Fruit fly (Drosophila melanogaster) whole organism, embryonic: Measurements from ENCODE around the gene CG3748.

ENCODE experiments used
- Adf1 ChIP-seq: fragments of 200-800 bp; sonication (Bioruptor generic); IDR thresholded peaks from 2 replicates; pipeline ENCODE4 v1.3.6; 2022; ENCODE audit warnings: missing biosample characterization, missing genetic modification characterization
- CG10565 ChIP-seq: fragments of 200-800 bp; sonication (Bioruptor generic); optimal IDR thresholded peaks from 3 replicates; lab custom pipeline; 2016; ENCODE audit warnings: missing biosample characterization, mild to moderate bottlenecking, missing genetic modification characterization
- CG11723 ChIP-seq: fragments of 200-800 bp; sonication (Bioruptor generic); optimal IDR thresholded peaks from 2 replicates; lab custom pipeline; 2017; ENCODE audit warnings: missing biosample characterization, mild to moderate bottlenecking, missing genetic modification characterization
- CG12155 ChIP-seq: fragments of 200-800 bp; sonication (Bioruptor generic); optimal IDR thresholded peaks from 3 replicates; lab custom pipeline; 2016; ENCODE audit warnings: missing biosample characterization, missing genetic modification characterization
- CG12659 ChIP-seq: fragments of 200-800 bp; sonication (Bioruptor generic); optimal IDR thresholded peaks from 3 replicates; lab custom pipeline; 2017; ENCODE audit warnings: mild to moderate bottlenecking, missing biosample characterization, missing genetic modification reagents, missing genetic modification characterization
- CG13775 ChIP-seq: fragments of 200-800 bp; sonication (Bioruptor generic); optimal IDR thresholded peaks from 3 replicates; lab custom pipeline; 2017; ENCODE audit warnings: missing biosample characterization, mild to moderate bottlenecking, missing genetic modification characterization
- CG15601 ChIP-seq: fragments of 200-800 bp; sonication (Bioruptor generic); optimal IDR thresholded peaks from 3 replicates; lab custom pipeline; 2019; ENCODE audit warnings: missing biosample characterization, mild to moderate bottlenecking, missing genetic modification characterization, moderate library complexity
- CG3065 ChIP-seq: fragments of 200-800 bp; sonication (Bioruptor generic); optimal IDR thresholded peaks from 2 replicates; lab custom pipeline; 2016; ENCODE audit warnings: missing biosample characterization, missing genetic modification characterization
- CG34376 ChIP-seq: fragments of 200-800 bp; sonication (Bioruptor generic); optimal IDR thresholded peaks from 2 replicates; lab custom pipeline; 2018; ENCODE audit warnings: missing biosample characterization, mild to moderate bottlenecking, missing genetic modification characterization
- CG3995 ChIP-seq: fragments of 200-800 bp; sonication (Bioruptor generic); optimal IDR thresholded peaks from 3 replicates; lab custom pipeline; 2016; ENCODE audit warnings: missing biosample characterization, missing genetic modification characterization
- CG4360 ChIP-seq: fragments of 200-800 bp; sonication (Bioruptor generic); IDR thresholded peaks from 2 replicates; pipeline ENCODE4 v1.3.6; 2022; ENCODE audit warnings: missing biosample characterization, missing genetic modification characterization
- CG4617 ChIP-seq: fragments of 200-800 bp; sonication (Bioruptor generic); optimal IDR thresholded peaks from 3 replicates; lab custom pipeline; 2016; ENCODE audit warnings: missing biosample characterization, missing genetic modification characterization, borderline replicate concordance
- CG7372 ChIP-seq: fragments of 200-800 bp; sonication (Bioruptor generic); IDR thresholded peaks from 2 replicates; pipeline ENCODE4 v1.3.6; 2022; ENCODE audit warnings: missing biosample characterization, missing genetic modification characterization
- CG7987 ChIP-seq: fragments of 200-800 bp; sonication (Bioruptor generic); optimal IDR thresholded peaks from 2 replicates; lab custom pipeline; 2018; ENCODE audit warnings: missing biosample characterization, mild to moderate bottlenecking, missing genetic modification characterization, moderate library complexity
- CG9797 ChIP-seq: fragments of 200-800 bp; sonication (Bioruptor generic); optimal IDR thresholded peaks from 3 replicates; lab custom pipeline; 2018; ENCODE audit warnings: missing biosample characterization, mild to moderate bottlenecking, missing genetic modification characterization
- CTCF ChIP-seq: fragments of 200-800 bp; sonication (Bioruptor generic); optimal IDR thresholded peaks from 2 replicates; lab custom pipeline; 2017; ENCODE audit warnings: missing biosample characterization, mild to moderate bottlenecking, missing genetic modification characterization, moderate library complexity
- CrebB ChIP-seq: fragments of 200-800 bp; sonication (Bioruptor generic); optimal IDR thresholded peaks from 3 replicates; lab custom pipeline; 2018; ENCODE audit warnings: missing biosample characterization, mild to moderate bottlenecking, missing genetic modification characterization
- Fer3 ChIP-seq: fragments of 200-800 bp; sonication (Bioruptor generic); optimal IDR thresholded peaks from 2 replicates; lab custom pipeline; 2018; ENCODE audit warnings: missing biosample characterization, mild to moderate bottlenecking, missing genetic modification characterization, moderate library complexity
- Hr78 ChIP-seq, 2 experiments: fragments of 200-800 bp in 1 of 2; fragments of >200 bp in 1 of 2; sonication (Bioruptor generic) in 1 of 2; optimal IDR thresholded peaks; 2 replicates each; lab custom pipeline; 2017 to 2019; ENCODE audit warnings: missing biosample characterization in 2 of 2, missing genetic modification characterization in 2 of 2, mild to moderate bottlenecking in 1 of 2, moderate library complexity in 1 of 2
- Lhr ChIP-seq: fragments of 200-800 bp; sonication (Bioruptor generic); optimal IDR thresholded peaks from 3 replicates; lab custom pipeline; 2017; ENCODE audit warnings: mild to moderate bottlenecking, missing biosample characterization, missing genetic modification reagents, missing genetic modification characterization
- MBD-R2 ChIP-seq: fragments of 200-800 bp; sonication (Bioruptor generic); IDR thresholded peaks from 2 replicates; pipeline ENCODE4 v1.3.6; 2022; ENCODE audit warnings: missing biosample characterization, missing genetic modification characterization
- Med ChIP-seq: fragments of 200-800 bp; sonication (Bioruptor generic); peaks from one replicate; lab custom pipeline; 2016; ENCODE audit warnings: missing biosample characterization, missing genetic modification characterization, mild to moderate bottlenecking, inconsistent platforms, moderate library complexity
- Pdp1 ChIP-seq, 2 experiments: fragments of 200-800 bp; sonication (Bioruptor generic); optimal IDR thresholded peaks; 3 replicates each; lab custom pipeline; 2016; ENCODE audit warnings: missing biosample characterization in 2 of 2, missing genetic modification characterization in 2 of 2, mild to moderate bottlenecking in 1 of 2, moderate library complexity in 1 of 2
- Ravus ChIP-seq: fragments of 200-800 bp; sonication (Bioruptor generic); IDR thresholded peaks from 2 replicates; pipeline ENCODE4 v1.3.6; 2022; ENCODE audit warnings: missing biosample characterization, missing genetic modification characterization
- Xrp1 ChIP-seq: fragments of 200-800 bp; sonication (Bioruptor generic); IDR thresholded peaks from 2 replicates; pipeline ENCODE4 v1.3.6; 2022; ENCODE audit warnings: missing biosample characterization, missing genetic modification characterization
- amos ChIP-seq: fragments of 200-800 bp; sonication (Bioruptor generic); IDR thresholded peaks from 2 replicates; pipeline ENCODE4 v1.3.6; 2022; ENCODE audit warnings: missing biosample characterization, missing genetic modification characterization; ENCODE audit not compliant: partially characterized antibody
- btn ChIP-seq: fragments of 200-800 bp; sonication (Bioruptor generic); optimal IDR thresholded peaks from 2 replicates; lab custom pipeline; 2016; ENCODE audit warnings: missing biosample characterization, missing genetic modification characterization
- chinmo ChIP-seq: fragments of 200-800 bp; sonication (Bioruptor generic); IDR thresholded peaks from 4 replicates; pipeline ENCODE4 v1.3.6; 2022; ENCODE audit warnings: missing biosample characterization, missing genetic modification characterization; ENCODE audit not compliant: partially characterized antibody
- jumu ChIP-seq: fragments of 200-800 bp; sonication (Bioruptor generic); optimal IDR thresholded peaks from 3 replicates; lab custom pipeline; 2016; ENCODE audit warnings: missing biosample characterization, missing genetic modification characterization
- mld ChIP-seq: fragments of 200-800 bp; sonication (Bioruptor generic); IDR thresholded peaks from 3 replicates; pipeline ENCODE4 v1.3.6; 2022; ENCODE audit warnings: missing biosample characterization, missing genetic modification characterization; ENCODE audit not compliant: partially characterized antibody
- phol ChIP-seq: fragments of 200-800 bp; sonication (Bioruptor generic); optimal IDR thresholded peaks from 3 replicates; lab custom pipeline; 2018; ENCODE audit warnings: missing biosample characterization, mild to moderate bottlenecking, missing genetic modification characterization, moderate library complexity
- pum ChIP-seq: fragments of 200-800 bp; sonication (Bioruptor generic); optimal IDR thresholded peaks from 2 replicates; lab custom pipeline; 2016; ENCODE audit warnings: missing biosample characterization, missing genetic modification characterization
- sd ChIP-seq: fragments of 200-800 bp; sonication (Bioruptor generic); optimal IDR thresholded peaks from 3 replicates; lab custom pipeline; 2018; ENCODE audit warnings: missing biosample characterization, mild to moderate bottlenecking, missing genetic modification characterization, moderate library complexity
- stwl ChIP-seq: fragments of 200-800 bp; sonication (Bioruptor generic); optimal IDR thresholded peaks from 3 replicates; lab custom pipeline; 2018; ENCODE audit warnings: missing biosample characterization, mild to moderate bottlenecking, missing genetic modification characterization, moderate library complexity
- trem ChIP-seq: fragments of 200-800 bp; optimal IDR thresholded peaks from 3 replicates; lab custom pipeline; 2019; ENCODE audit warnings: missing biosample characterization, mild to moderate bottlenecking, missing genetic modification characterization, moderate library complexity
- tup ChIP-seq: fragments of 200-800 bp; sonication (Bioruptor generic); optimal IDR thresholded peaks from 2 replicates; lab custom pipeline; 2016; ENCODE audit warnings: missing biosample characterization, mild to moderate bottlenecking, missing genetic modification characterization, moderate library complexity
- vnd ChIP-seq: fragments of 200-800 bp; sonication (Bioruptor generic); IDR thresholded peaks from 3 replicates; pipeline ENCODE4 v1.3.6; 2022; ENCODE audit warnings: missing biosample characterization, missing genetic modification characterization; ENCODE audit not compliant: partially characterized antibody

Gene CG3748

dm6 chr2L:9330628-9331027, 12.0 kb upstream of the CG3748 start, which contains the start of gene Cks30A (continued):
- peak; percentile 61 for TF ChIP-seq MBD-R2 (GFP tag; lab: Robert Waterston, UW)
- TF ChIP-seq Xrp1: no peak
- TF ChIP-seq stwl (tag; lab: Kevin White, UChicago): peak; percentile 91
- peak; percentile 16 for TF ChIP-seq CG12659
- TF ChIP-seq mld: 0 out of 3 replicates have a peak, but pooled peaks have one; percentile 58
- TF ChIP-seq Lhr (GFP tag; lab: Kevin White, UChicago): peak; percentile 85
- TF ChIP-seq CG9797 (GFP tag; lab: Kevin White, UChicago): peak; percentile 95
- TF ChIP-seq CG11723: no peak
- peak; percentile 52 for TF ChIP-seq CTCF (GFP tag; lab: Kevin White, UChicago)
- peak; percentile 71 for TF ChIP-seq sd (tag; lab: Kevin White, UChicago)
- no peak for TF ChIP-seq CG7987 (GFP tag; lab: Kevin White, UChicago)
- no peak for TF ChIP-seq Fer3 (tag; lab: Kevin White, UChicago)
- TF ChIP-seq CG12155 (GFP tag; lab: Kevin White, UChicago): peak; percentile 50
- peak; percentile 31 for TF ChIP-seq CG3995 (GFP tag; lab: Kevin White, UChicago)
- peak; percentile 70 for TF ChIP-seq trem (tag; lab: Kevin White, UChicago)
- no peak for TF ChIP-seq phol (tag; lab: Kevin White, UChicago)
- TF ChIP-seq amos: peak; percentile 52
- TF ChIP-seq CG3065 (GFP tag; lab: Kevin White, UChicago): no peak
- no peak for TF ChIP-seq btn (GFP tag; lab: Kevin White, UChicago)
- TF ChIP-seq Hr78 (GFP tag; optimal IDR thresholded peaks at IDR 0.05; lab: Kevin White, UChicago): no peak
- TF ChIP-seq vnd: 0 out of 3 replicates have a peak, but pooled peaks have one; percentile 17
- TF ChIP-seq pum (GFP tag; lab: Kevin White, UChicago): no peak
- no peak for TF ChIP-seq CG13775 (GFP tag; lab: Kevin White, UChicago)
- no peak for TF ChIP-seq Ravus
- no peak for TF ChIP-seq tup (GFP tag; lab: Kevin White, UChicago)

DNA sequence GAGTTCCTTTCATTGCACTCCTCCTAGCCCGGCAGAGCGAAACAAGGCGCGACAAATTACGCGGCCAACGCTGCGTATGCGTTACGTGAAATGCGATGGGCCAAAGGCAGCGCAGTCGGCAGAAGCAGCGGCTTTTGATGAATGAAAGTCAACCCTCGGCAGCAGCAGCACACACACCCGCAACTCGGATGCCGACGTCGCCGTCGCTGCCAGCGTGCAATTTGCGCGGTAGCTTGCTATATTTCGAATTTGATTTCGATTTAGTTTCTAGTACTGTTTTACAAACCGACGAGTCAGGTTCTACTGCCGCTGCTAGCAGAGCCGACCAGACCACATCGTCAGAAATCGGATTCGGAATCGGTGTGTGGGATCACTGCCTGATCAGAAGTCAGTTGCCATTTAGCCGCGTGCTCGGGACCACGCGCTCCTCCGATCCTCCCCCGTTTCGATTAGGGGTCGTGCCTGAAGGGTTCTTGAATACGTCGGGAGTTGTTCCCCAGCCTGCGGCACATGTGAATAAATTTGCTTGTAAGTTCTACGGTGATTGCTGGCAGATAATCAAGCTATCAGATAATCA, 9.2 kb upstream of the CG3748 start, which contains the start of gene Eaat1:
Gene Eaat1 (plus strand): TSS at position 268 of the 577 bp plus-strand sequence.
- TF ChIP-seq Adf1 (GFP tag; lab: Robert Waterston, UW) (peak; percentile 90), jumu (GFP tag; lab: Kevin White, UChicago) (no peak), chinmo (0 out of 4 replicates have a peak, but pooled peaks have one; percentile 14), CG10565 (GFP tag; lab: Kevin White, UChicago) (no peak), CG15601 (tag; lab: Kevin White, UChicago) (no peak), CrebB (tag; lab: Kevin White, UChicago) (no peak), CG4617 (GFP tag; lab: Kevin White, UChicago) (no peak), CG7372 (peak; percentile 66), CG4360 (GFP tag; lab: Robert Waterston, UW) (no peak), Pdp1 (GFP tag; optimal IDR thresholded peaks at IDR 0.05; lab: Kevin White, UChicago) (peak in 1 of 2 experiments; percentile 3), Med (GFP tag; lab: Kevin White, UChicago) (peak; percentile 67)

dm6 chr2L:9338852-9339251, 3.8 kb upstream of the CG3748 start:
- TF ChIP-seq CG34376 (GFP tag; lab: Kevin White, UChicago) (peak; percentile 2), mld (no peak)
